Worm (Caenorhabditis elegans): ENCODE measurements around the gene bath-30.

ce11 chrII:3303582-3303981 lies 42.6 kb downstream of the bath-30 start:
- TF ChIP-seq snpc-4 (tag; optimal IDR thresholded peaks at IDR 0.05) (no peak), dmd-4 (tag; optimal IDR thresholded peaks at IDR 0.05) (no peak), unc-62 (GFP tag; optimal IDR thresholded peaks at IDR 0.05) (no peak), skn-1 (tag; optimal IDR thresholded peaks at IDR 0.05) (no peak), zag-1 (tag; optimal IDR thresholded peaks at IDR 0.05) (no peak), fos-1 (tag; optimal IDR thresholded peaks at IDR 0.05) (no peak), ztf-11 (tag; optimal IDR thresholded peaks at IDR 0.05) (no peak), lin-39 (tag; optimal IDR thresholded peaks at IDR 0.05) (no peak)

Measured in whole organism, L2 larva.